Fruit fly (Drosophila melanogaster) whole organism, wandering third instar larva: ENCODE results near the gene cv-c.

ENCODE experiments used
- CG32264 ChIP-seq: fragments of 200-800 bp; sonication (Bioruptor generic); optimal IDR thresholded peaks from 2 replicates; lab custom pipeline; 2016; ENCODE audit warnings: missing biosample characterization, missing genetic modification characterization
- Dfd ChIP-seq: fragments of >200 bp; optimal IDR thresholded peaks from 2 replicates; lab custom pipeline; 2017; ENCODE audit warnings: missing biosample characterization, missing genetic modification characterization
- HLH106 ChIP-seq: fragments of 200-800 bp; optimal IDR thresholded peaks from 3 replicates; lab custom pipeline; 2019; ENCODE audit warnings: missing biosample characterization, mild to moderate bottlenecking, missing genetic modification characterization, moderate library complexity
- Hnf4 ChIP-seq: fragments of 200-800 bp; sonication (Bioruptor generic); optimal IDR thresholded peaks from 2 replicates; lab custom pipeline; 2016; ENCODE audit warnings: missing biosample characterization, mild to moderate bottlenecking, missing genetic modification characterization
- Myc ChIP-seq: fragments of >200 bp; optimal IDR thresholded peaks from 2 replicates; lab custom pipeline; 2017
- OdsH ChIP-seq: fragments of 200-800 bp; sonication (Bioruptor generic); optimal IDR thresholded peaks from 2 replicates; lab custom pipeline; 2016; ENCODE audit warnings: missing biosample characterization, mild to moderate bottlenecking, missing genetic modification characterization
- psq ChIP-seq: fragments of 200-800 bp; sonication (Bioruptor generic); optimal IDR thresholded peaks from 3 replicates; lab custom pipeline; 2017; ENCODE audit warnings: missing biosample characterization, mild to moderate bottlenecking, missing genetic modification characterization, moderate library complexity
- tai ChIP-seq: sonication (Bioruptor generic); optimal IDR thresholded peaks from 2 replicates; lab custom pipeline; 2016; ENCODE audit warnings: missing biosample characterization, missing genetic modification characterization
- usp ChIP-seq: fragments of >200 bp; optimal IDR thresholded peaks from 2 replicates; lab custom pipeline; 2017; ENCODE audit warnings: missing biosample characterization, missing genetic modification characterization

- TF ChIP-seq Myc (lab: Kevin White, UChicago): no peak
- TF ChIP-seq OdsH (GFP tag; lab: Kevin White, UChicago): no peak
- no peak for TF ChIP-seq usp (GFP tag; lab: Kevin White, UChicago)
- TF ChIP-seq CG32264 (GFP tag; lab: Kevin White, UChicago): no peak
- no peak for TF ChIP-seq psq
- TF ChIP-seq Dfd (GFP tag; lab: Kevin White, UChicago): no peak
- TF ChIP-seq HLH106 (tag; lab: Kevin White, UChicago): no peak
- no peak for TF ChIP-seq Hnf4 (GFP tag; lab: Kevin White, UChicago)
- TF ChIP-seq tai (GFP tag; lab: Kevin White, UChicago): no peak
Measured at dm6 chr3R:14457912-14458311, 23.6 kb downstream of the cv-c start.
